Worm (Caenorhabditis elegans): Measurements from ENCODE around the gene C05D11.5.

C05D11.5 gene

ce11 chrIII:6411914-6412313 is at the start of gene C05D11.5:
Gene C05D11.5 (minus strand): TSS chrIII:6412014.
- no peak for TF ChIP-seq unc-39 (tag; optimal IDR thresholded peaks at IDR 0.05)
- no peak for TF ChIP-seq mep-1 (tag; optimal IDR thresholded peaks at IDR 0.05)
- TF ChIP-seq nhr-76 (tag; optimal IDR thresholded peaks at IDR 0.05), result no peak
- no peak for TF ChIP-seq unc-120 (tag; optimal IDR thresholded peaks at IDR 0.05; ENCODE audit: poor library complexity, severe bottlenecking)
- no peak for TF ChIP-seq nhr-237 (tag; optimal IDR thresholded peaks at IDR 0.05)
- no peak for TF ChIP-seq pha-4 (tag; optimal IDR thresholded peaks at IDR 0.05)
- TF ChIP-seq flh-1 (GFP tag; optimal IDR thresholded peaks at IDR 0.05), result no peak
- TF ChIP-seq lin-13 (tag; optimal IDR thresholded peaks at IDR 0.05), result no peak
- TF ChIP-seq drap-1 (GFP tag; optimal IDR thresholded peaks at IDR 0.05), result no peak
- TF ChIP-seq snpc-4 (tag; optimal IDR thresholded peaks at IDR 0.05), result no peak
- no peak for TF ChIP-seq sptf-1 (tag; optimal IDR thresholded peaks at IDR 0.05)
- no peak for TF ChIP-seq nhr-2 (tag; optimal IDR thresholded peaks at IDR 0.05)
- no peak for TF ChIP-seq elt-3 (tag; optimal IDR thresholded peaks at IDR 0.05)

DNA sequence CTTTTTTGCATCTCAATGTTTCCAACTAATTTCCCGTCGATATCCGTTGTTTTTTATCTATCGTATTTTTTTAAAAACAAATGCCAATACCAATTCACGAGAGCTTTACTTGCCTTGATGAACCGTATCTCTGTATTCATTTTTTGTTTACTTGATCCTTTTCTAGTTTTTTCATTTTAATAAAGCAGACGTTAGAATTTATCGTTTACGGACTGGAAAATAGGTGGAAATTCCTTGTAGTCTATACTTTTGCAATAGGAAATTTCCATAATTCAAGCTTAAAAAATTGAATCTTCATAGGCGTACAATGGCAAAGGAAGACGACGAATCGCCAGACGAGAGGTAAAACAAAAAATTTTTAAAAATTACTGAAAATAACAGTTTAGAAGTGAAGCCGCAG is 48.0 kb upstream of the C05D11.5 start, which contains the start of gene algn-1:
TSS of gene algn-1 (plus strand) at position 301 of the 400 bp plus-strand sequence.
- TF ChIP-seq snpc-4 (tag; optimal IDR thresholded peaks at IDR 0.05) (no peak), nhr-28 (tag; optimal IDR thresholded peaks at IDR 0.05) (no peak), unc-62 (GFP tag; optimal IDR thresholded peaks at IDR 0.05) (no peak), lin-13 (tag; optimal IDR thresholded peaks at IDR 0.05) (no peak), hlh-1 (tag; optimal IDR thresholded peaks at IDR 0.05) (no peak), elt-3 (tag; optimal IDR thresholded peaks at IDR 0.05) (no peak), sptf-1 (tag; optimal IDR thresholded peaks at IDR 0.05) (no peak), nhr-237 (tag; optimal IDR thresholded peaks at IDR 0.05) (no peak), flh-1 (GFP tag; optimal IDR thresholded peaks at IDR 0.05) (no peak), lsy-2 (tag; optimal IDR thresholded peaks at IDR 0.05) (no peak), drap-1 (GFP tag; optimal IDR thresholded peaks at IDR 0.05) (no peak), ceh-83 (GFP tag; optimal IDR thresholded peaks at IDR 0.05) (no peak), ces-1 (GFP tag; optimal IDR thresholded peaks at IDR 0.05) (no peak), nhr-2 (tag; optimal IDR thresholded peaks at IDR 0.05) (no peak), unc-120 (tag; optimal IDR thresholded peaks at IDR 0.05; ENCODE audit: poor library complexity, severe bottlenecking) (no peak), ceh-39 (tag; optimal IDR thresholded peaks at IDR 0.05) (no peak), ham-2 (GFP tag; optimal IDR thresholded peaks at IDR 0.05) (no peak), mep-1 (tag; optimal IDR thresholded peaks at IDR 0.05) (no peak)

DNA sequence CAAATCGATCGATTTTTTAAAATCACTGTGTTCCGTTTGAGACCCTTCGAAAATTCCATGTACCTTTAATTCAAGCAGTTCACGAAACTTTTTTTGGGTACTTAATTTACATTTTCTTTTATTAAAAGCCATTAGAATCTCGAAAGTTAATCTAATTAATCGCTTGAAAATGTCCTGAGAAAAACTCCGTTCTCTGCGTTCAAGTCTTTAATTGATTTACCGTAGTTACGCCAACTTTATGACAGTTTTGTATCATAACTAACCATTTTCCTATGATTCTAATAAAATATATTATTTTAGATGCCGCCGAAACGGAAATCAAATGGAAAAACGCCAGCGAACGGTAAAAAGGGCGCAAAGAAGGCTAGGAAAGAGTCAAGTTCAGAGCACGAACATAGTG is 42.4 kb upstream of the C05D11.5 start, which contains the start of gene jhdm-1:
TSS of gene jhdm-1 (plus strand) at position 301 of the 400 bp plus-strand sequence.
- TF ChIP-seq pha-4 (tag; optimal IDR thresholded peaks at IDR 0.05) (no peak), sptf-1 (tag; optimal IDR thresholded peaks at IDR 0.05) (no peak), unc-39 (tag; optimal IDR thresholded peaks at IDR 0.05) (no peak), snpc-4 (tag; optimal IDR thresholded peaks at IDR 0.05) (no peak), nhr-2 (tag; optimal IDR thresholded peaks at IDR 0.05) (no peak)

- TF ChIP-seq nhr-237 (tag; optimal IDR thresholded peaks at IDR 0.05), result peak; percentile 85
- TF ChIP-seq ceh-43 (GFP tag; optimal IDR thresholded peaks at IDR 0.05), result peak; percentile 7
- TF ChIP-seq ham-2 (GFP tag; optimal IDR thresholded peaks at IDR 0.05), result peak; percentile 75
- no peak for TF ChIP-seq nhr-2 (tag; optimal IDR thresholded peaks at IDR 0.05)
- TF ChIP-seq lin-32 (GFP tag; optimal IDR thresholded peaks at IDR 0.05), result no peak
- TF ChIP-seq ztf-11 (tag; optimal IDR thresholded peaks at IDR 0.05), result peak; percentile 41
- TF ChIP-seq lin-13 (tag; optimal IDR thresholded peaks at IDR 0.05), result peak; percentile 83
- TF ChIP-seq sem-2 (GFP tag; optimal IDR thresholded peaks at IDR 0.05), result peak; percentile 11
- peak; percentile 89 for TF ChIP-seq mep-1 (tag; optimal IDR thresholded peaks at IDR 0.05)
- TF ChIP-seq zip-8 (tag; optimal IDR thresholded peaks at IDR 0.05), result no peak
- TF ChIP-seq nhr-76 (tag; optimal IDR thresholded peaks at IDR 0.05), result no peak
- peak; percentile 51 for TF ChIP-seq blmp-1 (tag; optimal IDR thresholded peaks at IDR 0.05)
- no peak for TF ChIP-seq nhr-12 (tag; optimal IDR thresholded peaks at IDR 0.05)
- TF ChIP-seq drap-1 (GFP tag; optimal IDR thresholded peaks at IDR 0.05), result peak; percentile 63
- no peak for TF ChIP-seq elt-3 (tag; optimal IDR thresholded peaks at IDR 0.05)
- peak; percentile 86 for TF ChIP-seq sptf-1 (tag; optimal IDR thresholded peaks at IDR 0.05)
- no peak for TF ChIP-seq unc-62 (GFP tag; optimal IDR thresholded peaks at IDR 0.05)
- TF ChIP-seq pha-4 (tag; optimal IDR thresholded peaks at IDR 0.05), result peak; percentile 75
- TF ChIP-seq bed-3 (GFP tag; optimal IDR thresholded peaks at IDR 0.05), result peak; percentile 5
- TF ChIP-seq ceh-83 (GFP tag; optimal IDR thresholded peaks at IDR 0.05), result peak; percentile 51
- TF ChIP-seq hlh-1 (tag; optimal IDR thresholded peaks at IDR 0.05), result peak; percentile 37
- peak; percentile 25 for TF ChIP-seq ces-1 (GFP tag; optimal IDR thresholded peaks at IDR 0.05)
- TF ChIP-seq M03D4.4 (tag; optimal IDR thresholded peaks at IDR 0.05), result peak; percentile 78
- TF ChIP-seq mab-5 (tag; optimal IDR thresholded peaks at IDR 0.05), result no peak
- no peak for TF ChIP-seq nhr-28 (tag; optimal IDR thresholded peaks at IDR 0.05)
- TF ChIP-seq cnd-1 (tag; optimal IDR thresholded peaks at IDR 0.05), result peak; percentile 72
- TF ChIP-seq elt-1 (tag; optimal IDR thresholded peaks at IDR 0.05; ENCODE audit: borderline replicate concordance, insufficient read depth), result peak; percentile 35
- TF ChIP-seq tbx-8 (GFP tag; optimal IDR thresholded peaks at IDR 0.05), result no peak
- TF ChIP-seq mls-2 (tag; optimal IDR thresholded peaks at IDR 0.05), result peak; percentile 81
- peak; percentile 82 for TF ChIP-seq lsy-2 (tag; optimal IDR thresholded peaks at IDR 0.05)
- TF ChIP-seq unc-120 (tag; optimal IDR thresholded peaks at IDR 0.05; ENCODE audit: poor library complexity, severe bottlenecking), result peak; percentile 67
- TF ChIP-seq flh-1 (GFP tag; optimal IDR thresholded peaks at IDR 0.05), result peak; percentile 6
These were observed 41.9 kb upstream of the C05D11.5 start for ce11 chrIII:6453665-6454064.

Data from whole organism, mixed stage, embryonic.